Fruit fly (Drosophila melanogaster) whole organism, embryonic: ENCODE results near the gene Jhbp2.

ENCODE experiments used
- ATbp ChIP-seq: fragments of 200-800 bp; sonication (Bioruptor generic); optimal IDR thresholded peaks from 2 replicates; lab custom pipeline; 2017; ENCODE audit warnings: missing biosample characterization, mild to moderate bottlenecking, missing genetic modification characterization, missing genetic modification reagents
- CG15073 ChIP-seq: fragments of 200-800 bp; sonication (Bioruptor generic); optimal IDR thresholded peaks from 2 replicates; lab custom pipeline; 2016; ENCODE audit warnings: missing biosample characterization, missing genetic modification characterization
- CG16863 ChIP-seq: fragments of 200-800 bp; sonication (Bioruptor generic); optimal IDR thresholded peaks from 3 replicates; lab custom pipeline; 2016; ENCODE audit warnings: missing biosample characterization, missing genetic modification characterization
- CG2678 ChIP-seq: fragments of 200-800 bp; sonication (Bioruptor generic); optimal IDR thresholded peaks from 3 replicates; lab custom pipeline; 2019; ENCODE audit warnings: missing biosample characterization, mild to moderate bottlenecking, missing genetic modification characterization, moderate library complexity
- CG7987 ChIP-seq: fragments of 200-800 bp; sonication (Bioruptor generic); optimal IDR thresholded peaks from 2 replicates; lab custom pipeline; 2018; ENCODE audit warnings: missing biosample characterization, mild to moderate bottlenecking, missing genetic modification characterization, moderate library complexity
- CG8281 ChIP-seq: fragments of 200-800 bp; sonication (Bioruptor generic); optimal IDR thresholded peaks from 2 replicates; lab custom pipeline; 2018; ENCODE audit warnings: missing biosample characterization, mild to moderate bottlenecking, missing genetic modification characterization, moderate library complexity
- Fer3 ChIP-seq: fragments of 200-800 bp; sonication (Bioruptor generic); optimal IDR thresholded peaks from 2 replicates; lab custom pipeline; 2018; ENCODE audit warnings: missing biosample characterization, mild to moderate bottlenecking, missing genetic modification characterization, moderate library complexity
- pb ChIP-seq: fragments of 200-800 bp; sonication (Bioruptor generic); optimal IDR thresholded peaks from 3 replicates; lab custom pipeline; 2016; ENCODE audit warnings: missing biosample characterization, missing genetic modification characterization
- pho ChIP-seq: fragments of 200-800 bp; sonication (Bioruptor generic); optimal IDR thresholded peaks from 2 replicates; lab custom pipeline; 2016; ENCODE audit warnings: missing biosample characterization, missing genetic modification characterization

DNA sequence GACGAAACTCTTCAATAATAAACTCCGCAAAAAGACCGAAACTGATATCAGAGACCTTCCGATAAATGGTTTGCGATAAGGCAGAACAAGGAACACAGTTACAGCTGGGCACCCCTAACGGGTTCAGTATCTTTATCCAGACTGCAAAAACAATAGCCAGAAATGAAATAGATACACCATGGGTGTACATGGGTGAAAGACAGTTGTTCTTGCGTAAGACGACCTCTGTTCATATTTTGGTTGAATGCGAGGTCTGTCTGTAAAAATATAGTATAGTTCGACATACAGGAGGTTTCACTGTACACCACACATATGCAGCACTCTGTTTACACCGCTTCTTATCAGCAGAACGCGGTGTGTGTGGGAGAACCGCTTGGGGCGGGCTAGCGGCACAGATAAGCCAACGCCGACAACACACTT is 49.0 kb downstream of the Jhbp2 start:
- TF ChIP-seq CG2678, result peak; percentile 75
- peak; percentile 75 for TF ChIP-seq pho (GFP tag; lab: Kevin White, UChicago)
- TF ChIP-seq CG15073 (GFP tag; lab: Kevin White, UChicago), result no peak
- TF ChIP-seq pb, result peak; percentile 12
- no peak for TF ChIP-seq CG8281
- peak; percentile 73 for TF ChIP-seq Fer3 (tag; lab: Kevin White, UChicago)
- TF ChIP-seq CG16863, result peak; percentile 22
- peak; percentile 16 for TF ChIP-seq CG7987 (GFP tag; lab: Kevin White, UChicago)
- peak; percentile 62 for TF ChIP-seq ATbp (GFP tag; lab: Kevin White, UChicago)
